Fruit fly (Drosophila melanogaster) whole organism, prepupa: ENCODE results near the gene Notum.

ENCODE experiments used
- CG10631 ChIP-seq: fragments of 200-800 bp; sonication (Bioruptor generic); optimal IDR thresholded peaks from 2 replicates; lab custom pipeline; 2016; ENCODE audit warnings: missing biosample characterization, missing genetic modification characterization
- CG10669 ChIP-seq: fragments of 200-800 bp; sonication (Bioruptor generic); optimal IDR thresholded peaks from 3 replicates; lab custom pipeline; 2018; ENCODE audit warnings: missing biosample characterization, mild to moderate bottlenecking, missing genetic modification characterization, moderate library complexity
- CG11294 ChIP-seq: fragments of 200-800 bp; sonication (Bioruptor generic); IDR thresholded peaks from 2 replicates; pipeline ENCODE4 v1.3.6; 2022; ENCODE audit warnings: missing biosample characterization, missing genetic modification characterization
- CG11902 ChIP-seq: fragments of 200-800 bp; sonication (Bioruptor generic); optimal IDR thresholded peaks from 3 replicates; lab custom pipeline; 2016; ENCODE audit warnings: missing biosample characterization, missing genetic modification characterization
- CG15336 ChIP-seq: fragments of 200-800 bp; sonication (Bioruptor generic); IDR thresholded peaks from 2 replicates; pipeline ENCODE4 v1.3.6; 2022; ENCODE audit warnings: missing biosample characterization, missing genetic modification characterization
- CG31627 ChIP-seq: fragments of 200-800 bp; sonication (Bioruptor generic); optimal IDR thresholded peaks from 3 replicates; lab custom pipeline; 2016; ENCODE audit warnings: missing biosample characterization, missing genetic modification characterization
- CG32006 ChIP-seq: fragments of 200-800 bp; sonication (Bioruptor generic); optimal IDR thresholded peaks from 3 replicates; lab custom pipeline; 2017; ENCODE audit warnings: missing biosample characterization, mild to moderate bottlenecking, missing genetic modification characterization
- CG34406 ChIP-seq: fragments of 200-800 bp; sonication (Bioruptor generic); optimal IDR thresholded peaks from 3 replicates; lab custom pipeline; 2016; ENCODE audit warnings: missing biosample characterization, missing genetic modification characterization
- CG6163 ChIP-seq: fragments of 200-800 bp; sonication (Bioruptor generic); IDR thresholded peaks from 3 replicates; pipeline ENCODE4 v1.3.6; 2022; ENCODE audit warnings: missing biosample characterization, missing genetic modification characterization
- CG6276 ChIP-seq: fragments of 200-800 bp; sonication (Bioruptor generic); optimal IDR thresholded peaks from 2 replicates; lab custom pipeline; 2017; ENCODE audit warnings: missing biosample characterization, mild to moderate bottlenecking, missing genetic modification characterization
- CG6792 ChIP-seq: fragments of 200-800 bp; sonication (Bioruptor generic); optimal IDR thresholded peaks from 3 replicates; lab custom pipeline; 2016; ENCODE audit warnings: missing biosample characterization, missing genetic modification characterization
- CG6808 ChIP-seq: fragments of 200-800 bp; sonication (Bioruptor generic); optimal IDR thresholded peaks from 3 replicates; lab custom pipeline; 2017; ENCODE audit warnings: missing biosample characterization, missing genetic modification characterization, mild to moderate bottlenecking, moderate library complexity, missing genetic modification reagents
- CG7368 ChIP-seq: fragments of 200-800 bp; sonication (Bioruptor generic); optimal IDR thresholded peaks from 3 replicates; lab custom pipeline; 2016; ENCODE audit warnings: missing biosample characterization, missing genetic modification characterization
- CG8319 ChIP-seq: fragments of 200-800 bp; sonication (Bioruptor generic); optimal IDR thresholded peaks from 3 replicates; lab custom pipeline; 2016; ENCODE audit warnings: missing biosample characterization, missing genetic modification characterization
- CG9139 ChIP-seq: fragments of 200-800 bp; sonication (Bioruptor generic); optimal IDR thresholded peaks from 3 replicates; lab custom pipeline; 2017; ENCODE audit warnings: missing biosample characterization, mild to moderate bottlenecking, missing genetic modification characterization
- Eip75B ChIP-seq: fragments of 200-800 bp; sonication (Bioruptor generic); optimal IDR thresholded peaks from 3 replicates; lab custom pipeline; 2016; ENCODE audit warnings: missing biosample characterization, missing genetic modification characterization
- Eip78C ChIP-seq: fragments of 200-800 bp; sonication (Bioruptor generic); peaks from one replicate; lab custom pipeline; 2016; ENCODE audit warnings: missing biosample characterization, missing genetic modification characterization
- Eip93F ChIP-seq: fragments of 200-800 bp; sonication (Bioruptor generic); optimal IDR thresholded peaks from 2 replicates; lab custom pipeline; 2016; ENCODE audit warnings: missing biosample characterization, mild to moderate bottlenecking, missing genetic modification characterization
- Ets21C ChIP-seq: fragments of 200-800 bp; sonication (Bioruptor generic); optimal IDR thresholded peaks from 3 replicates; lab custom pipeline; 2016; ENCODE audit warnings: missing biosample characterization, missing genetic modification characterization
- Ets96B ChIP-seq: fragments of 200-800 bp; optimal IDR thresholded peaks from 2 replicates; lab custom pipeline; 2019; ENCODE audit warnings: missing biosample characterization, mild to moderate bottlenecking, missing genetic modification characterization, moderate library complexity
- Gug ChIP-seq: fragments of 200-800 bp; sonication (Bioruptor generic); IDR thresholded peaks from 2 replicates; pipeline ENCODE4 v1.3.6; 2022; ENCODE audit warnings: missing biosample characterization, missing genetic modification characterization
- Hr38 ChIP-seq: sonication (Bioruptor generic); optimal IDR thresholded peaks from 2 replicates; lab custom pipeline; 2016; ENCODE audit warnings: missing biosample characterization, missing genetic modification characterization
- Hr39 ChIP-seq: fragments of 200-800 bp; sonication (Bioruptor generic); optimal IDR thresholded peaks from 2 replicates; lab custom pipeline; 2016; ENCODE audit warnings: missing biosample characterization, missing genetic modification characterization
- Hr4 ChIP-seq: fragments of 200-800 bp; sonication (Bioruptor generic); optimal IDR thresholded peaks from 3 replicates; lab custom pipeline; 2016; ENCODE audit warnings: missing biosample characterization, missing genetic modification characterization
- Lpt ChIP-seq: fragments of 200-800 bp; sonication (Bioruptor generic); optimal IDR thresholded peaks from 3 replicates; lab custom pipeline; 2016; ENCODE audit warnings: missing biosample characterization, missing genetic modification characterization
- Met ChIP-seq: fragments of 200-800 bp; sonication (Bioruptor generic); optimal IDR thresholded peaks from 3 replicates; lab custom pipeline; 2016; ENCODE audit warnings: missing biosample characterization, missing genetic modification characterization
- OdsH ChIP-seq: fragments of 200-800 bp; sonication (Bioruptor generic); optimal IDR thresholded peaks from 3 replicates; lab custom pipeline; 2016; ENCODE audit warnings: missing biosample characterization, missing genetic modification characterization
- Smox ChIP-seq: fragments of 200-800 bp; sonication (Bioruptor generic); optimal IDR thresholded peaks from 3 replicates; lab custom pipeline; 2016; ENCODE audit warnings: missing biosample characterization, missing genetic modification characterization
- Sox102F ChIP-seq: fragments of 200-800 bp; sonication (Bioruptor generic); optimal IDR thresholded peaks from 2 replicates; lab custom pipeline; 2016; ENCODE audit warnings: missing biosample characterization, mild to moderate bottlenecking, missing genetic modification characterization
- achi ChIP-seq: fragments of 200-800 bp; sonication (Bioruptor generic); optimal IDR thresholded peaks from 3 replicates; lab custom pipeline; 2016; ENCODE audit warnings: missing biosample characterization, missing genetic modification characterization
- acj6 ChIP-seq: fragments of 200-800 bp; sonication (Bioruptor generic); optimal IDR thresholded peaks from 3 replicates; lab custom pipeline; 2016; ENCODE audit warnings: missing biosample characterization, missing genetic modification characterization
- cyc ChIP-seq: fragments of 200-800 bp; sonication (Bioruptor generic); optimal IDR thresholded peaks from 3 replicates; lab custom pipeline; 2016; ENCODE audit warnings: missing biosample characterization, missing genetic modification characterization
- dac ChIP-seq: fragments of 200-800 bp; sonication (Bioruptor generic); optimal IDR thresholded peaks from 2 replicates; lab custom pipeline; 2017; ENCODE audit warnings: missing biosample characterization, mild to moderate bottlenecking, missing genetic modification characterization
- dsx ChIP-seq: fragments of 200-800 bp; optimal IDR thresholded peaks from 3 replicates; lab custom pipeline; 2019; ENCODE audit warnings: missing biosample characterization, mild to moderate bottlenecking, missing genetic modification characterization, moderate library complexity; ENCODE audit not compliant: poor library complexity, severe bottlenecking
- eg ChIP-seq: fragments of 200-800 bp; sonication (Bioruptor generic); IDR thresholded peaks from 3 replicates; pipeline ENCODE4 v1.3.6; 2022; ENCODE audit warnings: missing biosample characterization, missing genetic modification characterization
- fd59A ChIP-seq: fragments of 200-800 bp; sonication (Bioruptor generic); optimal IDR thresholded peaks from 2 replicates; lab custom pipeline; 2017; ENCODE audit warnings: missing biosample characterization, mild to moderate bottlenecking, missing genetic modification characterization, missing genetic modification reagents
- fd85E ChIP-seq: fragments of 200-800 bp; sonication (Bioruptor generic); optimal IDR thresholded peaks from 3 replicates; lab custom pipeline; 2016; ENCODE audit warnings: missing biosample characterization, missing genetic modification characterization
- fkh ChIP-seq: fragments of 200-800 bp; sonication (Bioruptor generic); optimal IDR thresholded peaks from 3 replicates; lab custom pipeline; 2017; ENCODE audit warnings: missing biosample characterization, mild to moderate bottlenecking, missing genetic modification characterization, moderate library complexity
- lz ChIP-seq: fragments of 200-800 bp; sonication (Bioruptor generic); optimal IDR thresholded peaks from 3 replicates; lab custom pipeline; 2016; ENCODE audit warnings: missing biosample characterization, missing genetic modification characterization
- net ChIP-seq: fragments of 200-800 bp; sonication (Bioruptor generic); optimal IDR thresholded peaks from 3 replicates; lab custom pipeline; 2016; ENCODE audit warnings: missing biosample characterization, missing genetic modification characterization
- pdm3 ChIP-seq: fragments of 200-800 bp; sonication (Bioruptor generic); optimal IDR thresholded peaks from 3 replicates; lab custom pipeline; 2016; ENCODE audit warnings: missing biosample characterization, missing genetic modification characterization
- salr ChIP-seq, 2 experiments: fragments of 200-800 bp; sonication (Bioruptor generic); optimal IDR thresholded peaks; 3 replicates each; lab custom pipeline; 2016 to 2018; ENCODE audit warnings: missing biosample characterization in 2 of 2, missing genetic modification characterization in 2 of 2, mild to moderate bottlenecking in 1 of 2
- ss ChIP-seq, 2 experiments: fragments of 200-800 bp; sonication (Bioruptor generic); optimal IDR thresholded peaks; 2 replicates in 1 of 2; 3 replicates in 1 of 2; lab custom pipeline; 2017 to 2018; ENCODE audit warnings: mild to moderate bottlenecking in 2 of 2, missing biosample characterization in 2 of 2, missing genetic modification characterization in 2 of 2, moderate library complexity in 1 of 2
- svp ChIP-seq: fragments of 200-800 bp; sonication (Bioruptor generic); peaks from one replicate; lab custom pipeline; 2016; ENCODE audit warnings: missing biosample characterization, missing genetic modification characterization
- vri ChIP-seq: fragments of 200-800 bp; sonication (Bioruptor generic); optimal IDR thresholded peaks from 3 replicates; lab custom pipeline; 2016; ENCODE audit warnings: missing biosample characterization, mild to moderate bottlenecking, missing genetic modification characterization

Notum gene

dm6 chr3L:15979912-15980311 is 43.4 kb upstream of the Notum start, which contains the start of gene CG17027:
Gene CG17027 (plus strand): TSS chr3L:15980100.
- peak; percentile 51 for TF ChIP-seq fkh
- TF ChIP-seq CG6163 (GFP tag; lab: Robert Waterston, UW), result no peak

dm6 chr3L:15981403-15981802 is 41.9 kb upstream of the Notum start:
- TF ChIP-seq vri (GFP tag; lab: Kevin White, UChicago) (peak; percentile 9), pdm3 (GFP tag; lab: Kevin White, UChicago) (no peak)

- TF ChIP-seq net (no peak), CG8319 (no peak), OdsH (GFP tag; lab: Kevin White, UChicago) (no peak), Eip78C (GFP tag; lab: Kevin White, UChicago) (no peak), Gug (GFP tag; lab: Robert Waterston, UW) (no peak), CG10669 (GFP tag; lab: Kevin White, UChicago) (no peak), Ets21C (GFP tag; lab: Kevin White, UChicago) (no peak), CG15336 (GFP tag; lab: Robert Waterston, UW) (no peak)
- TF ChIP-seq, all 60 proteins: peak for 0
Observed at dm6 chr3L:15982148-15982547, 41.1 kb upstream of the Notum start.

- peak; percentile 85 for TF ChIP-seq fd85E (GFP tag; lab: Kevin White, UChicago)
- TF ChIP-seq CG7368 (GFP tag; lab: Kevin White, UChicago), result peak; percentile 94
- peak; percentile 99 for TF ChIP-seq svp (GFP tag; lab: Kevin White, UChicago)
- peak; percentile 98 for TF ChIP-seq CG32006
- peak; percentile 94 for TF ChIP-seq vri (GFP tag; lab: Kevin White, UChicago)
- TF ChIP-seq eg (GFP tag; lab: Robert Waterston, UW), result peak; percentile 99
- peak; percentile 98 for TF ChIP-seq CG10631 (GFP tag; lab: Kevin White, UChicago)
- peak; percentile 97 for TF ChIP-seq Eip93F (GFP tag; lab: Kevin White, UChicago)
- peak; percentile 92 for TF ChIP-seq Hr39 (GFP tag; lab: Kevin White, UChicago)
- TF ChIP-seq salr (GFP tag; optimal IDR thresholded peaks at IDR 0.05; lab: Kevin White, UChicago), result peak; percentile 96 to 98
- TF ChIP-seq Hr4 (GFP tag; lab: Kevin White, UChicago), result peak; percentile 97
- peak; percentile 94 for TF ChIP-seq CG6276
- peak; percentile 94 for TF ChIP-seq CG6792
- peak; percentile 94 for TF ChIP-seq Met
- TF ChIP-seq cyc (GFP tag; lab: Kevin White, UChicago), result peak; percentile 96
- TF ChIP-seq acj6 (GFP tag; lab: Kevin White, UChicago), result peak; percentile 98
- TF ChIP-seq Ets96B (tag; lab: Kevin White, UChicago), result peak; percentile 99
- peak; percentile 94 for TF ChIP-seq Eip75B (GFP tag; lab: Kevin White, UChicago)
- TF ChIP-seq Smox (GFP tag; lab: Kevin White, UChicago), result peak; percentile 94
- TF ChIP-seq lz (GFP tag; lab: Kevin White, UChicago), result peak; percentile 96
- TF ChIP-seq Sox102F, result peak; percentile 95
- TF ChIP-seq dac, result peak; percentile 98
- peak; percentile 96 for TF ChIP-seq CG6808 (GFP tag; lab: Kevin White, UChicago)
- peak; percentile 99 for TF ChIP-seq CG34406 (GFP tag; lab: Kevin White, UChicago)
- peak; percentile 98 for TF ChIP-seq CG11294 (GFP tag; lab: Robert Waterston, UW)
- peak; percentile 6 for TF ChIP-seq Hr38 (GFP tag; lab: Kevin White, UChicago)
- TF ChIP-seq fd59A, result peak; percentile 97
- TF ChIP-seq Lpt (GFP tag; lab: Kevin White, UChicago), result peak; percentile 97
- peak; percentile 97 for TF ChIP-seq CG11902 (GFP tag; lab: Kevin White, UChicago)
- peak; percentile 90 for TF ChIP-seq Ets21C (GFP tag; lab: Kevin White, UChicago)
- peak; percentile 95 for TF ChIP-seq CG31627 (GFP tag; lab: Kevin White, UChicago)
- peak; percentile 97 for TF ChIP-seq achi (GFP tag; lab: Kevin White, UChicago)
- peak; percentile 97 for TF ChIP-seq dsx (GFP tag; lab: Kevin White, UChicago)
- TF ChIP-seq ss (GFP tag; optimal IDR thresholded peaks at IDR 0.05; lab: Kevin White, UChicago), result peak in 1 of 2 experiments; percentile 99
- peak; percentile 99 for TF ChIP-seq Gug (GFP tag; lab: Robert Waterston, UW)
- peak; percentile 96 for TF ChIP-seq CG9139
- TF ChIP-seq CG6163 (GFP tag; lab: Robert Waterston, UW), result peak; percentile 99
Observed at dm6 chr3L:15982783-15983432, 40.4 kb upstream of the Notum start, which contains the start of the genes brm and Arl1. Gene brm (minus strand): TSS chr3L:15982869. Gene Arl1 (plus strand): TSS chr3L:15983135.
